Fruit fly (Drosophila melanogaster): Measurements from ENCODE around the gene CG15760.

DNA sequence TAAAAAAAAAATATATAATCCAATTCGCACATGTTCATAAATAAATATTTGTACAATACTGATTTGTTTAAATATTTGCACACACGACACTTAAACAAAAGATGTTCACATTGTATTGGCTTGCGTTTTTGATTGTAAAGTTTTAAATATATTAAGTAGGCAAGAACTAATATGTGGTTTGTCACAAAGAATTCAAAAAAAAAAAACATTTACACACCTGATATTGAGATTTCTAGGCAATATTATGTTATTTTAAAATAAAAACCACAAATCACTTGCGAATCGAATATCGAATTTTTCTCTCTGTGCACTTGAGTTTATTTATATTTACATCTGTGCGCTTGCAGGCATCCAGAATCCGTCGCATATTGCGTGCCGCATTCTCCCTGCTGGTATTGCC lies 10.1 kb downstream of the CG15760 start:
- TF ChIP-seq Dll (optimal IDR thresholded peaks at IDR 0.05) (no peak), CG8478 (optimal IDR thresholded peaks at IDR 0.05) (no peak), EcR (GFP tag; optimal IDR thresholded peaks at IDR 0.05) (no peak)

Measured in whole organism.